Worm (Caenorhabditis elegans): ENCODE results near the gene F20B6.9.

DNA sequence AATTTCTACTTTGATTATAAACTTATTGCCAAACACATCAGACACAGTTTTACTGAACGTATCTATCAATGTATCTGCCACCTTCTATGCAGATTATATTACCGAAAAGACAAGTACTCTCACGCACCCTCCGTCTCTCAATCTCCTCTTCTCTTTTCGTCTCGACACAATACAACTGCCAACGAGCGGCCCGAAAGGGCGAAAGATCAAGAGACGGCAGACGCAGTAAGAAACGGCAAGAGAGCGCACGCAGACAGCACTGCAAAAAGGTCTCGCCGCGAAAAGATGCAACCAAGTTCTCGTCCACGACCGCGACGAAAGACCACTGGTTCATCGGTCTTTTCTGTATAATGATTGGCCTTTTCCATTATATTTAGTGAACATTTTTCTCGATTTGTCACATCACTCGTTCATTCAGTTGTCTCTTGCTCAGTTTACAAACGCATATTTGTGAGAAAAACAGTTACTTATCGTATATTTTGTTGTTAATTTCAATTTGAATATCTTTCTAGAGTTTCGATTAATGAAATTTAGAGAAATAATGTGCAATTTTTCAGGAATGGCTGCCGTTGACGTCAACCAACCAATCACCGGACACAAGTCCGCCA lies 16.6 kb downstream of the F20B6.9 start, which contains the start of gene vha-12:
- TF ChIP-seq tbx-2 (tag; optimal IDR thresholded peaks at IDR 0.05) (peak; percentile 83), ref-2 (tag; optimal IDR thresholded peaks at IDR 0.05) (no peak), pqm-1 (tag; optimal IDR thresholded peaks at IDR 0.05) (no peak), dve-1 (tag; optimal IDR thresholded peaks at IDR 0.05) (peak; percentile 70), nhr-232 (tag; optimal IDR thresholded peaks at IDR 0.05) (no peak)

Measured in whole organism, late embryonic.